Fruit fly (Drosophila melanogaster) whole organism, wandering third instar larva: ENCODE data around the gene RpL30.
A peak's percentile ranks its signal among the peaks of the same experiment; 100 is the strongest.

Experiments used
- Abd-B ChIP-seq: fragments of >200 bp; optimal IDR thresholded peaks from 2 replicates; lab custom pipeline; 2017; ENCODE audit warnings: missing biosample characterization, missing genetic modification characterization
- CG32264 ChIP-seq: fragments of 200-800 bp; sonication (Bioruptor generic); optimal IDR thresholded peaks from 2 replicates; lab custom pipeline; 2016; ENCODE audit warnings: missing biosample characterization, missing genetic modification characterization
- Dfd ChIP-seq: fragments of >200 bp; optimal IDR thresholded peaks from 2 replicates; lab custom pipeline; 2017; ENCODE audit warnings: missing biosample characterization, missing genetic modification characterization
- Dif ChIP-seq: fragments of 200-275, 200-300 bp; sonication (Bioruptor generic); optimal IDR thresholded peaks from 2 replicates; lab custom pipeline; 2018; ENCODE audit warnings: missing biosample characterization, missing genetic modification characterization; ENCODE audit not compliant: partially characterized antibody
- GATAd ChIP-seq: sonication (Bioruptor generic); optimal IDR thresholded peaks from 2 replicates; lab custom pipeline; 2016; ENCODE audit warnings: missing biosample characterization, missing genetic modification characterization
- HLH106 ChIP-seq: fragments of 200-800 bp; optimal IDR thresholded peaks from 3 replicates; lab custom pipeline; 2019; ENCODE audit warnings: missing biosample characterization, mild to moderate bottlenecking, missing genetic modification characterization, moderate library complexity
- Hr78 ChIP-seq: fragments of >200 bp; optimal IDR thresholded peaks from 2 replicates; lab custom pipeline; 2017; ENCODE audit warnings: missing biosample characterization, missing genetic modification characterization
- Hr83 ChIP-seq: fragments of 200-300 bp; sonication (Bioruptor generic); optimal IDR thresholded peaks from 2 replicates; lab custom pipeline; 2016; ENCODE audit warnings: missing biosample characterization, mild to moderate bottlenecking, missing genetic modification characterization, moderate library complexity; ENCODE audit not compliant: poor library complexity, severe bottlenecking
- Myc ChIP-seq: fragments of >200 bp; optimal IDR thresholded peaks from 2 replicates; lab custom pipeline; 2017
- N ChIP-seq: fragments of >200 bp; optimal IDR thresholded peaks from 2 replicates; lab custom pipeline; 2018; ENCODE audit warnings: missing biosample characterization, missing external identifiers, missing genetic modification characterization
- OdsH ChIP-seq: fragments of 200-800 bp; sonication (Bioruptor generic); optimal IDR thresholded peaks from 2 replicates; lab custom pipeline; 2016; ENCODE audit warnings: missing biosample characterization, mild to moderate bottlenecking, missing genetic modification characterization
- Rel ChIP-seq, 2 experiments: fragments of 200-800 bp; sonication (Bioruptor generic) in 1 of 2; optimal IDR thresholded peaks; 2 replicates in 1 of 2; 3 replicates in 1 of 2; lab custom pipeline; 2016 to 2019; ENCODE audit warnings: mild to moderate bottlenecking in 2 of 2, missing biosample characterization in 2 of 2, missing genetic modification characterization in 2 of 2, moderate library complexity in 1 of 2
- Sp1 ChIP-seq: fragments of 200-800 bp; sonication (Bioruptor generic); optimal IDR thresholded peaks from 3 replicates; lab custom pipeline; 2019; ENCODE audit warnings: missing biosample characterization, mild to moderate bottlenecking, missing genetic modification characterization, moderate library complexity
- br ChIP-seq: fragments of 200-800 bp; sonication (Bioruptor generic); optimal IDR thresholded peaks from 2 replicates; lab custom pipeline; 2016; ENCODE audit warnings: missing biosample characterization, missing genetic modification characterization
- dl ChIP-seq, 2 experiments: fragments of 175-275, 200-275 bp in 1 of 2; fragments of 200-275 bp in 1 of 2; sonication (Bioruptor generic); optimal IDR thresholded peaks; lab custom pipeline; 2018; ENCODE audit warnings: mild to moderate bottlenecking in 2 of 2, missing biosample characterization in 2 of 2, missing genetic modification characterization in 2 of 2, moderate library complexity in 2 of 2; ENCODE audit not compliant: partially characterized antibody in 2 of 2, insufficient read depth in 1 of 2
- dsf ChIP-seq: sonication (Bioruptor generic); optimal IDR thresholded peaks from 2 replicates; lab custom pipeline; 2016; ENCODE audit warnings: missing biosample characterization, missing genetic modification characterization, borderline replicate concordance
- ey ChIP-seq: fragments of 200-800 bp; sonication (Bioruptor generic); optimal IDR thresholded peaks from 2 replicates; lab custom pipeline; 2016; ENCODE audit warnings: missing biosample characterization, missing genetic modification characterization
- foxo ChIP-seq, 2 experiments: fragments of 200-800 bp; sonication (Bioruptor generic); optimal IDR thresholded peaks; 2 replicates in 1 of 2; 3 replicates in 1 of 2; lab custom pipeline; 2016 to 2017; ENCODE audit warnings: missing biosample characterization in 2 of 2, missing genetic modification characterization in 2 of 2
- fru ChIP-seq: fragments of 200-800 bp; sonication (Bioruptor generic); optimal IDR thresholded peaks from 3 replicates; lab custom pipeline; 2016; ENCODE audit warnings: missing biosample characterization, mild to moderate bottlenecking, missing genetic modification characterization
- h ChIP-seq: fragments of 200-800 bp; sonication (Bioruptor generic); optimal IDR thresholded peaks from 3 replicates; lab custom pipeline; 2016; ENCODE audit warnings: missing biosample characterization, mild to moderate bottlenecking, missing genetic modification characterization
- lola ChIP-seq: fragments of >200 bp; optimal IDR thresholded peaks from 2 replicates; lab custom pipeline; 2017; ENCODE audit warnings: missing biosample characterization, missing genetic modification characterization
- psq ChIP-seq: fragments of 200-800 bp; sonication (Bioruptor generic); optimal IDR thresholded peaks from 3 replicates; lab custom pipeline; 2017; ENCODE audit warnings: missing biosample characterization, mild to moderate bottlenecking, missing genetic modification characterization, moderate library complexity
- rgr ChIP-seq: fragments of 200-800 bp; sonication (Bioruptor generic); optimal IDR thresholded peaks from 3 replicates; lab custom pipeline; 2016; ENCODE audit warnings: missing biosample characterization, mild to moderate bottlenecking, missing genetic modification characterization
- sage ChIP-seq: fragments of 200-800 bp; sonication (Bioruptor generic); optimal IDR thresholded peaks from 2 replicates; lab custom pipeline; 2016; ENCODE audit warnings: missing biosample characterization, mild to moderate bottlenecking, missing genetic modification characterization
- sv ChIP-seq: fragments of 200-800 bp; sonication (Bioruptor generic); optimal IDR thresholded peaks from 3 replicates; lab custom pipeline; 2016; ENCODE audit warnings: missing biosample characterization, missing genetic modification characterization
- tai ChIP-seq: sonication (Bioruptor generic); optimal IDR thresholded peaks from 2 replicates; lab custom pipeline; 2016; ENCODE audit warnings: missing biosample characterization, missing genetic modification characterization
- usp ChIP-seq: fragments of >200 bp; optimal IDR thresholded peaks from 2 replicates; lab custom pipeline; 2017; ENCODE audit warnings: missing biosample characterization, missing genetic modification characterization
- woc ChIP-seq: sonication (Bioruptor generic); optimal IDR thresholded peaks from 2 replicates; lab custom pipeline; 2016; ENCODE audit warnings: missing biosample characterization, mild to moderate bottlenecking, missing genetic modification characterization

RpL30 gene

DNA sequence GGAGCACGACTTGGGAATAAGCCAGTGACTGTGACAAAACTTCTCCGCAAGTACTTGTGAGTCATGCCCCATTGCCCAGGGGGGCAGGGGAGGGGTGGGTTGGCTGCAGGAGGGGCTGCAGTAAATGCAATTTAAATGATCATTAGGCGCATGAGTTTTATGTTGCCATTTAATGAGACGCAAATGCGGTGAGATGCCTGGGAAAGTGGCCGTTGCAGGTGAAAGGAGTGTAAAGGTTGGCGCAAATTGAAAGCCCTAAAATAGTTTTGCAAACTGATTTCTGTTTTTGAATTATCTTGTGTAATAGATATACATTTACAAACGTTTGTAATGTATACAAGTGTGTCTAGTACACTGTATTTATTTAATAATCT is 23.0 kb downstream of the RpL30 start:
- TF ChIP-seq woc (GFP tag; lab: Kevin White, UChicago) (no peak), GATAd (GFP tag; lab: Kevin White, UChicago) (no peak), psq (no peak), Hr83 (GFP tag; lab: Kevin White, UChicago) (no peak), Hr78 (no peak), rgr (GFP tag; lab: Kevin White, UChicago) (no peak), Sp1 (GFP tag; lab: Kevin White, UChicago) (no peak), usp (GFP tag; lab: Kevin White, UChicago) (no peak), sv (GFP tag; lab: Kevin White, UChicago) (no peak), Myc (lab: Kevin White, UChicago) (no peak), Dif (no peak), Abd-B (no peak), ey (GFP tag; lab: Kevin White, UChicago) (no peak)

DNA sequence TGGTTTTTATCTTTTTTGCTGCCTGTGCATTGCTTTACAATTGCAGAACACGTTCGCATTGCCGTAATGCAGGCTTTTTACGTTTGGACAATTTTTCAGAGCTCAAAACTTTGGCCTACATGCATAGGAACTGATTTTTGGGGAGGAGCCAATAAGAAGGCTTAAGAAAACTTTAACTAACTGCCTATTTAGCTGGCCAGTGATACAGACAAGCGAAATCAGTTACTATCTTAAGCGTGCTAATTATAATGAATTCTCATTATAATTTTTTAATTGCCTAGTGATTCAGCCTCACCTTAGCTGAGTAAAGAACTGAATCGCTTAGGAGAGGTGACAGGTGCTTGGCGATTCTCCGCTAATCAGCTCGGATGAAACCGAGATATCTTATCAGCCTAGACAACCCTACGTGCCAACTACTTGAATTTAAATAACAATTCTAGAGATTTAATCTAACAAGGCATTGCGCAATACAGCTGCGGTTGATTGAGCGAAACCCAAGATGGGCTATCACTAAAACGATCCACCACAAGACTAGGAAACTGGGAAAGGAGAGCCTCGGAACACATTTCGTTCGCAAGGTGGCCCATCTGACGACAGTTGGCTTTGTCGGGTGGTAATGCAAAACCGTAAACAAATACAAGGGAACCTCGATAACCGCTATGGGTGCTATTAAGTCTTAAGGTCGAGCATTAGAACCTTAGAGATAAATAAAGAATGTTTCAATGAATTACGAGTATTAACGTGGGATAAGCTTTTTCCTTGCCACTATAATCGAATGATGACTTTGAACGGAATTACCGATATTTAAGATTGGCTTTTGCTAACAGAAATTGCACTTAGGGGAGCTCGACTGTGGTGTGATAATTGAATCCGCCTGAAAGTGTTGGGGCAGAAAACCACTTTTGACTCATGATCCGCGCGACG is 23.6 kb downstream of the RpL30 start:
- TF ChIP-seq N (GFP tag; lab: Kevin White, UChicago) (no peak), fru (GFP tag; lab: Kevin White, UChicago) (peak; percentile 20), HLH106 (tag; lab: Kevin White, UChicago) (peak; percentile 42), foxo (GFP tag; optimal IDR thresholded peaks at IDR 0.05; lab: Kevin White, UChicago) (peak in 1 of 2 experiments; percentile 30), h (GFP tag; lab: Kevin White, UChicago) (peak; percentile 32), CG32264 (GFP tag; lab: Kevin White, UChicago) (no peak), br (GFP tag; lab: Kevin White, UChicago) (peak; percentile 8), OdsH (GFP tag; lab: Kevin White, UChicago) (peak; percentile 22), dsf (GFP tag; lab: Kevin White, UChicago) (no peak), Myc (lab: Kevin White, UChicago) (no peak)
- TF ChIP-seq, all 38 proteins: peak for 6

DNA sequence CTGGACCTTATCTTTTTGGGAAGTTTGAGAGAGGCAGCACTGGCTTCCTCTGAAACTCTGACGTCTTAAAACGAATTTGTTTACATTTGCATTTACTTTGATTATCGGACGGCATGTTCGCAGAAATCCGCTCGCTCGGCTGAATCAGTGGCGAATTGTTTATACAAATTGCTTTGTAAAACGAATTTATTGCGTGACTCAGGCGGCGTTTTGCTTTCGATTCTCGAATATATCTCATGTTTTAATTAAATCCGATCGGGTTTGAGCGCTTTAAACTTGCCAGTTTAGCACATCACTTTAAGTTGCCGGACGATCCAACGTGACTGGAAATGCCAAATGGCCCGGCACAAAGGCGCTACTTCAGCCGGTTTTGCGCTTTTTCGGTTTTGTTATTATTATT is 24.9 kb downstream of the RpL30 start:
- TF ChIP-seq sv (GFP tag; lab: Kevin White, UChicago): no peak
- no peak for TF ChIP-seq dl (GFP tag; optimal IDR thresholded peaks at IDR 0.05; lab: Kevin White, UChicago; ENCODE audit: insufficient read depth in 1 of 2, partially characterized antibody in 2 of 2)
- TF ChIP-seq Myc (lab: Kevin White, UChicago): no peak
- TF ChIP-seq Dfd (GFP tag; lab: Kevin White, UChicago): no peak
- no peak for TF ChIP-seq Sp1 (GFP tag; lab: Kevin White, UChicago)
- no peak for TF ChIP-seq dsf (GFP tag; lab: Kevin White, UChicago)
- TF ChIP-seq sage (GFP tag; lab: Kevin White, UChicago): no peak
- no peak for TF ChIP-seq HLH106 (tag; lab: Kevin White, UChicago)
- TF ChIP-seq ey (GFP tag; lab: Kevin White, UChicago): no peak
- no peak for TF ChIP-seq Hr78
- TF ChIP-seq CG32264 (GFP tag; lab: Kevin White, UChicago): no peak

DNA sequence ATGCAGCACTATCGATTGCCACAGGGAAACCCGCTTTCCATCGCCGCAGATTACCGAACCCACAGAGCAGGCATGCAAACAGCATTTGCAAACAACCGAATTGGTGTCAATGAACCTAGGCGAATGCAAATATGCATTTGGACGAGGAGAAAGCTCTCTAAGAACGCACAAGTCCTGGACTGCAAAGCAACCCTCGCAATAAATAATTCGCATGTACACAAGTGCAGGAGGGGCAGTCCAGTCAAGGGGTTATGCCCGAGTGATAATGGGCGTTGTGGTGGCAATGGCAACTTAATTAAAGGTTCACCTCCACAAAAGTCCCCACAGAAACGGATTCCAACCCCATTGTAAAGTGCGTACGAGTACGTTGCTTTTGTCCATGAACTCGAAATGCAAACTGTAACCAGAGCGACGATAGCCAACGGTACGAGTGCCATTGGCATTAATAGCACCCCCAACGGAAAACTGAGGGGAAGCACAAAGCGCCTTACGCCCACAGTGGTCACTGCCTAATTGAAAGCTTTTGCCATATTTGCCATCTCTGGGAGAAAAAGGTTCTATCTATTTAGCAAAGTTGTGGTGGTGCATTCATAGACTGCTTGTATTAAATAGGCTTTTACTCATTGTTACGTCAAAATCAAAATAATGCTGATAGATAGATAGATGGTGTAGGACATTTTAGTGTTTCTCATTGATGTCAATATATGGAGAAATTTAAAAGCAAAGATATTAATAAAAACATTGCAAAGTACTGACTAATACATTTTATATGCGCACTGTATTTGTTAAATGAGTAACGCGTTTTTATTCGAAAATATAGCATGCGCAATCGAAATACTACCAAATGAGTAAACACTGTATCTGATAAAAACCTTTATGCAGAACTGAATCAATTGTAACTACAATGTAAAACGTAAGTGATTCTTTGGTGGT is 26.0 kb downstream of the RpL30 start:
- TF ChIP-seq sage (GFP tag; lab: Kevin White, UChicago) (no peak), foxo (GFP tag; optimal IDR thresholded peaks at IDR 0.05; lab: Kevin White, UChicago) (peak in 1 of 2 experiments; percentile 19), Sp1 (GFP tag; lab: Kevin White, UChicago) (peak; percentile 4), N (GFP tag; lab: Kevin White, UChicago) (no peak), lola (GFP tag; lab: Kevin White, UChicago) (no peak), dl (GFP tag; optimal IDR thresholded peaks at IDR 0.05; lab: Kevin White, UChicago; ENCODE audit: insufficient read depth in 1 of 2, partially characterized antibody in 2 of 2) (no peak), HLH106 (tag; lab: Kevin White, UChicago) (peak; percentile 11), tai (GFP tag; lab: Kevin White, UChicago) (peak; percentile 23), fru (GFP tag; lab: Kevin White, UChicago) (no peak), Rel (GFP tag; optimal IDR thresholded peaks at IDR 0.05; lab: Kevin White, UChicago) (no peak), Rel (tag; optimal IDR thresholded peaks at IDR 0.05; lab: Kevin White, UChicago) (no peak), Dfd (GFP tag; lab: Kevin White, UChicago) (no peak), Abd-B (no peak), br (GFP tag; lab: Kevin White, UChicago) (peak; percentile 28), woc (GFP tag; lab: Kevin White, UChicago) (peak; percentile 14)
